Worm (Caenorhabditis elegans): Measurements from ENCODE around the gene such-1.

DNA sequence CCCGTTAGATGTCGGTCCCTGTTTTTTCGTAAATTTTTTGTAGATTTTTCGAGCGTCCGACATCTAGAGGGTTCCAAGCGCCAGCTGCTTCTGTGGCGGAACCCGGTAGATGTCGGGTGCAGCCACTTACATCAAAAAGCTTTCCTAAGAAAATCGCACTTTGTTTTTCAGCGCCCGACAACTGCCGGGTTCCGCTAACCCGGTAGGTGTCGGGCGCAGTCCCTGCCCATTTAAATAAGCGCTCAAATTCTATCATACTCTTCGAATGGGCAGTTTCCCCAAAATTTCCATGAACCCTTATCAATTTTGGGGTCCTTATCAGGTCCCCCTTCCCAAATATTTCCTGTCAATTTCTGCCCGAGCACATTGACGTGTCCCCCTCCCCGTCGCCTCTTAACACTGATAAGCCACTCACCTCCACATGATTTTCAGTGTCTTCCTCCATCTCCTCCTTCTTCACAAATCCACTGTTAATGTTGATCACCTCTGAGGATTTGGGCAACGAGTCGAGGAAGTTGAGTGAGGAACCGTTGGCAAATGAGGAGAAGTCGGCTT lies 58.1 kb downstream of the such-1 start:
- no peak for TF ChIP-seq flt-1 (GFP tag; IDR thresholded peaks at IDR 0.05)
- no peak for TF ChIP-seq klf-2 (GFP tag; conservative IDR thresholded peaks at IDR 0.05)
- no peak for TF ChIP-seq cog-1 (tag; optimal IDR thresholded peaks at IDR 0.05)
- no peak for TF ChIP-seq med-1 (GFP tag; optimal IDR thresholded peaks at IDR 0.05; ENCODE audit: insufficient read depth)
